Fruit fly (Drosophila melanogaster): Measurements from ENCODE around the gene Fit1.

Gene Fit1

DNA sequence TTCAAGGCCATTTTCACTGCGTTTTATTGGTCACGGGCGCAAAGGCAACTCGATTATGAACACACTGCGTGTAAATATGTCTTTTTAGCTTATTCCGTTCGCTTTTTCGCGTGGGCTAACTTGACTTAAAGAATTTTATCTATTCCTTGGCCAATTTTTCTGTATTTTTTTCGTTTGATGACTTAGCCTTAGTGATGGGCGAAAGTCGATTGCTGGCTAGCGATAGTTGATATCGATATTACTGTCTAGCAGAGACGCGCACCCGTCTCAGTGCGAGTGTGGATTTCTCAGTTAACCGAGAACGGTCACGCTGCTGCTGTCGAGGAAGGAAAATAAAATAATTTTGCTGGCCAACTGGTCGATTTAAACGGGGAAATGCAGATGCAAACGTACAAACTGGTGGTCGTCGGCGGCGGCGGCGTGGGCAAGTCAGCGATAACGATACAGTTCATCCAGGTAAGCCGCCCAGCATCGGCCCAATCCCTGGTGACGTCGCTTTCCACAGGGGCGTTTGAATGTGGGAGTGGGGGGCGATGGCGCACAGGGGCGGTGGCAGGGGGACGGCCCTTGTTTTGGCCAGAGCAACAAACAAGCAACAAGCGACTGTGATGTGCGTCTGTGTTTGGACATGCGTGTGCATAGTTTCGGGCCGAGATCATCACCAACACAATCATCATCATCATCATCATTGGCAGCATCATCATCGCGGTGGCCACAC lies 35.6 kb downstream of the Fit1 start, which contains the start of the genes Rop and Ras64B (continued):
- TF ChIP-seq Sox100B (GFP tag; optimal IDR thresholded peaks at IDR 0.05), result no peak
- TF ChIP-seq H15 (GFP tag; IDR thresholded peaks at IDR 0.05), result no peak
- no peak for TF ChIP-seq stc (GFP tag; IDR thresholded peaks at IDR 0.05)
- no peak for TF ChIP-seq lov (optimal IDR thresholded peaks at IDR 0.05)
- no peak for TF ChIP-seq lov (GFP tag; IDR thresholded peaks at IDR 0.05)
- TF ChIP-seq ham (GFP tag; IDR thresholded peaks at IDR 0.05), result no peak
- no peak for TF ChIP-seq dmrt99B (tag; optimal IDR thresholded peaks at IDR 0.05)
- TF ChIP-seq CG8478 (optimal IDR thresholded peaks at IDR 0.05), result no peak
- TF ChIP-seq CG15601 (tag; optimal IDR thresholded peaks at IDR 0.05), result peak; percentile 42
- TF ChIP-seq Usf (GFP tag; optimal IDR thresholded peaks at IDR 0.05), result no peak
- no peak for TF ChIP-seq CG12236 (GFP tag; optimal IDR thresholded peaks at IDR 0.05)
- peak; percentile 89 for TF ChIP-seq HmgZ (tag; optimal IDR thresholded peaks at IDR 0.05)
- TF ChIP-seq grau (tag; optimal IDR thresholded peaks at IDR 0.05), result peak; percentile 38
- peak; percentile 15 for TF ChIP-seq CoRest (tag; optimal IDR thresholded peaks at IDR 0.05)
- peak; percentile 17 for TF ChIP-seq Max (GFP tag; optimal IDR thresholded peaks at IDR 0.05)
- no peak for TF ChIP-seq cato (GFP tag; optimal IDR thresholded peaks at IDR 0.05; ENCODE audit: borderline replicate concordance)
- TF ChIP-seq CG4820 (GFP tag; optimal IDR thresholded peaks at IDR 0.05), result no peak
- TF ChIP-seq CG7987 (GFP tag; optimal IDR thresholded peaks at IDR 0.05), result peak; percentile 32
- peak; percentile 96 for TF ChIP-seq crol (GFP tag; IDR thresholded peaks at IDR 0.05)
- peak; percentile 68 for TF ChIP-seq HLH4C (GFP tag; IDR thresholded peaks at IDR 0.05; ENCODE audit: partially characterized antibody)
- no peak for TF ChIP-seq ara (GFP tag; IDR thresholded peaks at IDR 0.05)
- no peak for TF ChIP-seq bsh (GFP tag; optimal IDR thresholded peaks at IDR 0.05)
- TF ChIP-seq Abd-B (GFP tag; optimal IDR thresholded peaks at IDR 0.05), result peak; percentile 51
- peak; percentile 63 for TF ChIP-seq CG10543 (GFP tag; optimal IDR thresholded peaks at IDR 0.05)
- TF ChIP-seq bbx (GFP tag; IDR thresholded peaks at IDR 0.05; ENCODE audit: partially characterized antibody), result peak; percentile 81
- peak; percentile 36 for TF ChIP-seq gcm (GFP tag; optimal IDR thresholded peaks at IDR 0.05)
- TF ChIP-seq az2 (GFP tag; optimal IDR thresholded peaks at IDR 0.05), result no peak
- TF ChIP-seq mld (GFP tag; IDR thresholded peaks at IDR 0.05; ENCODE audit: partially characterized antibody), result peak; percentile 52; the same call in 1 of the 3 replicates
- peak; percentile 94 for TF ChIP-seq sqz (GFP tag; optimal IDR thresholded peaks at IDR 0.05)
- TF ChIP-seq insv (GFP tag; optimal IDR thresholded peaks at IDR 0.05), result peak in 1 of 2 experiments; percentile 33
- no peak for TF ChIP-seq CG11247 (GFP tag; IDR thresholded peaks at IDR 0.05)
- TF ChIP-seq CG13775 (GFP tag; optimal IDR thresholded peaks at IDR 0.05), result peak; percentile 32
- TF ChIP-seq CG1602 (GFP tag; optimal IDR thresholded peaks at IDR 0.05), result no peak
- peak; percentile 31 for TF ChIP-seq Meics (GFP tag; optimal IDR thresholded peaks at IDR 0.05)
- no peak for TF ChIP-seq CG2889 (GFP tag; IDR thresholded peaks at IDR 0.05)
- TF ChIP-seq CG2202 (tag; optimal IDR thresholded peaks at IDR 0.05), result peak; percentile 12
- TF ChIP-seq CG31441 (GFP tag; IDR thresholded peaks at IDR 0.05), result peak; percentile 30; the same call in 1 of the 2 replicates
- no peak for TF ChIP-seq seq (GFP tag; IDR thresholded peaks at IDR 0.05)
- peak; percentile 65 for TF ChIP-seq tna (GFP tag; IDR thresholded peaks at IDR 0.05; ENCODE audit: partially characterized antibody)
- no peak for TF ChIP-seq sc (optimal IDR thresholded peaks at IDR 0.05)
- no peak for TF ChIP-seq sc (GFP tag; optimal IDR thresholded peaks at IDR 0.05)
- TF ChIP-seq CG17802 (tag; optimal IDR thresholded peaks at IDR 0.05), result no peak
- no peak for TF ChIP-seq Hsf (GFP tag; optimal IDR thresholded peaks at IDR 0.05)
- no peak for TF ChIP-seq fd64A (GFP tag; optimal IDR thresholded peaks at IDR 0.05)
- TF ChIP-seq corto (GFP tag; optimal IDR thresholded peaks at IDR 0.05), result no peak
- peak; percentile 67 for TF ChIP-seq sd (tag; optimal IDR thresholded peaks at IDR 0.05)
- TF ChIP-seq CG7928 (GFP tag; optimal IDR thresholded peaks at IDR 0.05), result peak; percentile 50
- TF ChIP-seq CG9876 (GFP tag; optimal IDR thresholded peaks at IDR 0.05), result no peak
- TF ChIP-seq D19B (GFP tag; optimal IDR thresholded peaks at IDR 0.05), result no peak
- peak; percentile 14 for TF ChIP-seq CG11398 (GFP tag; optimal IDR thresholded peaks at IDR 0.05)
